Worm (Caenorhabditis elegans) whole organism, L4/young adult: ENCODE measurements around the gene dnj-14.

ENCODE experiments used
- W03F9.2 ChIP-seq: fragments of 150-350 bp; optimal IDR thresholded peaks from 2 replicates; lab custom pipeline; 2014; ENCODE audit warnings: missing biosample characterization, missing genetic modification characterization
- him-1 ChIP-seq: sonication (generic microtip); optimal IDR thresholded peaks from 2 replicates; lab custom pipeline; 2016; ENCODE audit warnings: missing genotype, missing genetic modification reagents, missing genetic modification characterization, missing compliant biosample characterization

DNA sequence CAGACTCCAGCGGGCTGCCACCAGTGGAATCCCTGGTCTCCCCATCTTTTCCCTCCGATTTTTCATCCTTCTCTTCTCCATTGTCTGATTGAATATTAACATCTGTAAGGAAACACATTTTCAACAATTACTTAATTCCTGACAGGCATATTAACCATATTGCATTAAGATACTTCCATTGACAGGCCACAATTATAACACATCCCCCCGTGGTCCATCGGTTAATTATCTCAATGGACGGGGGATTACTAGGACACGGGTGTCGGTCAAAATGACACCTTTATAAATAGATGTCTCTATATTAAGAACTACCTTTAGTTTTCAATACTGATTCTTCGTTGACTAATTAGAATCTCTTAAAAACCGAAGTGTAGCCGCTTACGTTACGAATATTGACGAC is 48.2 kb upstream of the dnj-14 start:
- TF ChIP-seq him-1 (tag; lab: Kevin White, UChicago) (no peak), W03F9.2 (tag; lab: Kevin White, UChicago) (no peak)
